Worm (Caenorhabditis elegans) whole organism, L1 larva: ENCODE measurements around the gene F10C2.4.
A peak's percentile ranks its signal among the peaks of the same experiment; 100 is the strongest.

ENCODE experiments used
- blmp-1 ChIP-seq: fragments of 150-350 bp; optimal IDR thresholded peaks from 2 replicates; lab custom pipeline; 2014; ENCODE audit warnings: missing biosample characterization, missing genetic modification characterization
- irx-1 ChIP-seq: sonication (generic microtip); optimal IDR thresholded peaks from 2 replicates; lab custom pipeline; 2016; ENCODE audit warnings: missing genetic modification characterization, missing compliant biosample characterization
- lsy-2 ChIP-seq, 2 experiments: fragments of 150-350 bp; optimal IDR thresholded peaks; 2 replicates each; lab custom pipeline; 2014; ENCODE audit warnings: missing biosample characterization in 2 of 2, missing genetic modification characterization in 2 of 2
- nhr-20 ChIP-seq: sonication (generic microtip); optimal IDR thresholded peaks from 2 replicates; lab custom pipeline; 2016; ENCODE audit warnings: mild to moderate bottlenecking, missing genetic modification characterization, missing compliant biosample characterization
- snu-23 ChIP-seq: sonication (generic microtip); optimal IDR thresholded peaks from 2 replicates; lab custom pipeline; 2016; ENCODE audit warnings: missing genetic modification characterization, missing compliant biosample characterization
- unc-98 ChIP-seq: fragments of 200-800 bp; sonication (Bioruptor generic); IDR thresholded peaks from 2 replicates; pipeline ENCODE4 v1.3.6; 2022; ENCODE audit warnings: missing genetic modification characterization, missing compliant biosample characterization
- xbp-1 ChIP-seq: sonication (generic microtip); optimal IDR thresholded peaks from 2 replicates; lab custom pipeline; 2016; ENCODE audit warnings: missing genetic modification characterization, missing compliant biosample characterization

The F10C2.4 gene

ce11 chrV:12091759-12092158 lies 50.4 kb downstream of the F10C2.4 start, which contains the start of gene nhr-206 (continued):
- no peak for TF ChIP-seq irx-1 (tag; lab: Kevin White, UChicago)
- TF ChIP-seq xbp-1 (tag; lab: Kevin White, UChicago), result no peak
- TF ChIP-seq snu-23 (GFP tag; lab: Kevin White, UChicago), result peak; percentile 52
- no peak for TF ChIP-seq unc-98 (GFP tag; lab: Robert Waterston, UW)

ce11 chrV:12094030-12094429 lies 52.7 kb downstream of the F10C2.4 start, which contains the start of gene nhr-208:
nhr-208 (plus strand) TSS chrV:12094317.
- TF ChIP-seq snu-23 (GFP tag; lab: Kevin White, UChicago), result peak; percentile 2
- TF ChIP-seq lsy-2 (tag; optimal IDR thresholded peaks at IDR 0.05; lab: Kevin White, UChicago), result no peak
- peak; percentile 50 for TF ChIP-seq nhr-20 (tag; lab: Kevin White, UChicago)
- TF ChIP-seq blmp-1 (tag; lab: Kevin White, UChicago), result peak; percentile 16
